Fruit fly (Drosophila melanogaster): Measurements from ENCODE around the gene stwl.

dm6 chr3L:14362660-14363059 lies 47.1 kb downstream of the stwl start:
- TF ChIP-seq usp (GFP tag; optimal IDR thresholded peaks at IDR 0.05) (no peak), psq (optimal IDR thresholded peaks at IDR 0.05) (no peak), CG8478 (optimal IDR thresholded peaks at IDR 0.05) (no peak), pan (optimal IDR thresholded peaks at IDR 0.05) (no peak)
